Worm (Caenorhabditis elegans) whole organism, L1 larva: Measurements from ENCODE around the gene spt-4.

ENCODE experiments used
- ceh-90 ChIP-seq: sonication (generic microtip); optimal IDR thresholded peaks from 2 replicates; lab custom pipeline; 2016; ENCODE audit warnings: missing genetic modification characterization, missing compliant biosample characterization
- nhr-237 ChIP-seq: fragments of 150-350 bp; optimal IDR thresholded peaks from 2 replicates; lab custom pipeline; 2014; ENCODE audit warnings: missing biosample characterization, missing genetic modification characterization
- nhr-84 ChIP-seq: sonication (generic microtip); optimal IDR thresholded peaks from 2 replicates; lab custom pipeline; 2017; ENCODE audit warnings: missing biosample characterization, missing genetic modification characterization
- unc-62 ChIP-seq: fragments of 150-350 bp; optimal IDR thresholded peaks from 2 replicates; lab custom pipeline; 2014; ENCODE audit warnings: missing biosample characterization, missing genetic modification reagents, missing genetic modification characterization

DNA sequence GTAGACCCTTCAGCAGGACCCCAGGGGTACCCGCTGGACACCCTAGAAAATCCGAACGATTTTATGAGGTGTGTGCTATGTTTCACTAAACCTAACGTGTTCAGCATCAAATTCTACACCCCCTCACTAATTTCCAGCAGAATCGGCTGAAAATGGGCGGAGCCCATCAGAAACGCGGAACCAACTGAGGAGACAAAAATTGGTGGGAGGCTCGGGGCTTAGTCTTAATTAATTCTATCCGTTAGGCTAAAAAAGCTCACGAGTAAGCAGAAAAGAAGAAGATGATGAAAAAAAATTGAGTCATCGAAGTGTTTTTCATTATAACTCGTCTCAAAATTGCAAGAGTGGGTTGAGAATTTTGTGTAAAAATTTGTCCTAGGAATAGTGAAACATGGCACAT lies 40.7 kb downstream of the spt-4 start:
- TF ChIP-seq nhr-237 = no peak
- TF ChIP-seq nhr-84 (tag; lab: Kevin White, UChicago) = no peak
- TF ChIP-seq unc-62 (GFP tag; lab: Kevin White, UChicago) = no peak
- no peak for TF ChIP-seq ceh-90 (tag; lab: Kevin White, UChicago)
